Fruit fly (Drosophila melanogaster) whole organism, prepupa: ENCODE results near the gene CG15498.

ENCODE experiments used
- CG10669 ChIP-seq: fragments of 200-800 bp; sonication (Bioruptor generic); optimal IDR thresholded peaks from 3 replicates; lab custom pipeline; 2018; ENCODE audit warnings: missing biosample characterization, mild to moderate bottlenecking, missing genetic modification characterization, moderate library complexity
- CG15336 ChIP-seq: fragments of 200-800 bp; sonication (Bioruptor generic); IDR thresholded peaks from 2 replicates; pipeline ENCODE4 v1.3.6; 2022; ENCODE audit warnings: missing biosample characterization, missing genetic modification characterization
- CG1621 ChIP-seq: fragments of 200-800 bp; sonication (Bioruptor generic); optimal IDR thresholded peaks from 3 replicates; lab custom pipeline; 2018; ENCODE audit warnings: missing biosample characterization, mild to moderate bottlenecking, missing genetic modification characterization
- CG3919 ChIP-seq: fragments of 200-800 bp; sonication (Bioruptor generic); optimal IDR thresholded peaks from 3 replicates; lab custom pipeline; 2016; ENCODE audit warnings: missing biosample characterization, missing genetic modification characterization
- Eip93F ChIP-seq: fragments of 200-800 bp; sonication (Bioruptor generic); optimal IDR thresholded peaks from 2 replicates; lab custom pipeline; 2016; ENCODE audit warnings: missing biosample characterization, mild to moderate bottlenecking, missing genetic modification characterization
- Lpt ChIP-seq: fragments of 200-800 bp; sonication (Bioruptor generic); optimal IDR thresholded peaks from 3 replicates; lab custom pipeline; 2016; ENCODE audit warnings: missing biosample characterization, missing genetic modification characterization
- Met ChIP-seq: fragments of 200-800 bp; sonication (Bioruptor generic); optimal IDR thresholded peaks from 3 replicates; lab custom pipeline; 2016; ENCODE audit warnings: missing biosample characterization, missing genetic modification characterization
- Sox15 ChIP-seq: fragments of 200-800 bp; sonication (Bioruptor generic); optimal IDR thresholded peaks from 3 replicates; lab custom pipeline; 2016; ENCODE audit warnings: missing biosample characterization, missing genetic modification characterization
- acj6 ChIP-seq: fragments of 200-800 bp; sonication (Bioruptor generic); optimal IDR thresholded peaks from 3 replicates; lab custom pipeline; 2016; ENCODE audit warnings: missing biosample characterization, missing genetic modification characterization
- salr ChIP-seq, 2 experiments: fragments of 200-800 bp; sonication (Bioruptor generic); optimal IDR thresholded peaks; 3 replicates each; lab custom pipeline; 2016 to 2018; ENCODE audit warnings: missing biosample characterization in 2 of 2, missing genetic modification characterization in 2 of 2, mild to moderate bottlenecking in 1 of 2

- TF ChIP-seq Lpt (GFP tag; lab: Kevin White, UChicago) (no peak), CG15336 (no peak), Sox15 (GFP tag; lab: Kevin White, UChicago) (no peak), CG1621 (tag; lab: Kevin White, UChicago) (peak; percentile 12), CG10669 (GFP tag; lab: Kevin White, UChicago) (peak; percentile 54), Eip93F (GFP tag; lab: Kevin White, UChicago) (no peak), Met (GFP tag; lab: Kevin White, UChicago) (peak; percentile 70), CG3919 (GFP tag; lab: Kevin White, UChicago) (peak; percentile 77), salr (GFP tag; optimal IDR thresholded peaks at IDR 0.05; lab: Kevin White, UChicago) (peak in 1 of 2 experiments; percentile 10), acj6 (GFP tag; lab: Kevin White, UChicago) (peak; percentile 61)
Observed at dm6 chr3R:21590677-21591369, 21.9 kb upstream of the CG15498 start.
